Fruit fly (Drosophila melanogaster) whole organism, embryonic: ENCODE results near the gene CG43799.
A peak's percentile ranks its signal among the peaks of the same experiment; 100 is the strongest.

Experiments used
- CG10431 ChIP-seq: fragments of 200-800 bp; sonication (Bioruptor generic); optimal IDR thresholded peaks from 3 replicates; lab custom pipeline; 2018; ENCODE audit warnings: missing biosample characterization, mild to moderate bottlenecking, missing genetic modification characterization
- CG11504 ChIP-seq: fragments of 200-800 bp; sonication (Bioruptor generic); optimal IDR thresholded peaks from 3 replicates; lab custom pipeline; 2019; ENCODE audit warnings: missing biosample characterization, mild to moderate bottlenecking, missing genetic modification characterization, moderate library complexity
- CG14014 ChIP-seq: fragments of 200-800 bp; sonication (Bioruptor generic); IDR thresholded peaks from 2 replicates; pipeline ENCODE4 v1.3.6; 2022; ENCODE audit warnings: missing biosample characterization, missing genetic modification characterization
- CG14667 ChIP-seq: fragments of 200-800 bp; sonication (Bioruptor generic); IDR thresholded peaks from 2 replicates; pipeline ENCODE4 v1.3.6; 2022; ENCODE audit warnings: missing biosample characterization, missing genetic modification characterization
- CG14710 ChIP-seq: fragments of 200-800 bp; sonication (Bioruptor generic); optimal IDR thresholded peaks from 3 replicates; lab custom pipeline; 2019; ENCODE audit warnings: missing biosample characterization, mild to moderate bottlenecking, missing genetic modification characterization, moderate library complexity
- CG17186 ChIP-seq: fragments of 200-800 bp; sonication (Bioruptor generic); optimal IDR thresholded peaks from 3 replicates; lab custom pipeline; 2017; ENCODE audit warnings: missing biosample characterization, missing genetic modification reagents, missing genetic modification characterization
- CG17612 ChIP-seq: fragments of 200-800 bp; sonication (Bioruptor generic); IDR thresholded peaks from 2 replicates; pipeline ENCODE4 v1.3.6; 2022; ENCODE audit warnings: missing biosample characterization, missing genetic modification characterization
- CG17802 ChIP-seq: fragments of 200-800 bp; sonication (Bioruptor generic); optimal IDR thresholded peaks from 2 replicates; lab custom pipeline; 2018; ENCODE audit warnings: missing biosample characterization, mild to moderate bottlenecking, missing genetic modification characterization, moderate library complexity
- CG17829 ChIP-seq: fragments of 200-800 bp; optimal IDR thresholded peaks from 2 replicates; lab custom pipeline; 2019; ENCODE audit warnings: missing biosample characterization, mild to moderate bottlenecking, missing genetic modification characterization, moderate library complexity
- CG18262 ChIP-seq: fragments of 200-800 bp; optimal IDR thresholded peaks from 3 replicates; lab custom pipeline; 2019; ENCODE audit warnings: missing biosample characterization, mild to moderate bottlenecking, missing genetic modification characterization, moderate library complexity
- CG18619 ChIP-seq: fragments of 200-800 bp; sonication (Bioruptor generic); optimal IDR thresholded peaks from 3 replicates; lab custom pipeline; 2017; ENCODE audit warnings: missing biosample characterization, mild to moderate bottlenecking, missing genetic modification characterization
- CG30020 ChIP-seq: fragments of 200-800 bp; optimal IDR thresholded peaks from 2 replicates; lab custom pipeline; 2019; ENCODE audit warnings: missing biosample characterization, mild to moderate bottlenecking, missing genetic modification characterization, moderate library complexity
- CG31441 ChIP-seq: fragments of 200-800 bp; sonication (Bioruptor generic); IDR thresholded peaks from 2 replicates; pipeline ENCODE4 v1.3.6; 2022; ENCODE audit warnings: missing biosample characterization, missing genetic modification characterization
- CG34376 ChIP-seq: fragments of 200-800 bp; sonication (Bioruptor generic); optimal IDR thresholded peaks from 2 replicates; lab custom pipeline; 2018; ENCODE audit warnings: missing biosample characterization, mild to moderate bottlenecking, missing genetic modification characterization
- CG4820 ChIP-seq: fragments of 200-800 bp; sonication (Bioruptor generic); optimal IDR thresholded peaks from 3 replicates; lab custom pipeline; 2016; ENCODE audit warnings: missing biosample characterization, missing genetic modification characterization
- CG7786 ChIP-seq: fragments of 200-800 bp; sonication (Bioruptor generic); optimal IDR thresholded peaks from 2 replicates; lab custom pipeline; 2016; ENCODE audit warnings: missing biosample characterization, missing genetic modification characterization
- CG8290 ChIP-seq, 3 experiments: fragments of 200-800 bp; sonication (Bioruptor generic); optimal IDR thresholded peaks; 2 replicates each; lab custom pipeline; 2016 to 2019; ENCODE audit warnings: missing biosample characterization in 3 of 3, missing genetic modification characterization in 3 of 3, mild to moderate bottlenecking in 2 of 3, moderate library complexity in 1 of 3
- CG8765 ChIP-seq: fragments of 200-800 bp; sonication (Bioruptor generic); IDR thresholded peaks from 2 replicates; pipeline ENCODE4 v1.3.6; 2022; ENCODE audit warnings: missing biosample characterization, missing genetic modification characterization
- Drgx ChIP-seq: fragments of 200-800 bp; sonication (Bioruptor generic); IDR thresholded peaks from 2 replicates; pipeline ENCODE4 v1.3.6; 2022; ENCODE audit warnings: missing biosample characterization, missing genetic modification characterization
- Eip74EF ChIP-seq, 2 experiments: fragments of 200-800 bp in 1 of 2; fragments of >200 bp in 1 of 2; sonication (Bioruptor generic) in 1 of 2; optimal IDR thresholded peaks; 2 replicates each; lab custom pipeline; 2017 to 2019; ENCODE audit warnings: missing biosample characterization in 2 of 2, missing genetic modification characterization in 2 of 2, mild to moderate bottlenecking in 1 of 2, moderate library complexity in 1 of 2
- Ets65A ChIP-seq: fragments of 200-800 bp; sonication (Bioruptor generic); peaks from one replicate; lab custom pipeline; 2016; ENCODE audit warnings: missing biosample characterization, missing genetic modification characterization
- Hr3 ChIP-seq: fragments of 200-800 bp; sonication (Bioruptor generic); optimal IDR thresholded peaks from 3 replicates; lab custom pipeline; 2016; ENCODE audit warnings: missing biosample characterization, missing genetic modification characterization
- Kr ChIP-seq: fragments of 200-800 bp; sonication (Bioruptor generic); optimal IDR thresholded peaks from 2 replicates; lab custom pipeline; 2017; ENCODE audit warnings: missing biosample characterization, mild to moderate bottlenecking, missing genetic modification characterization
- Lim3 ChIP-seq: fragments of 200-800 bp; sonication (Bioruptor generic); IDR thresholded peaks from 2 replicates; pipeline ENCODE4 v1.3.6; 2022; ENCODE audit warnings: missing biosample characterization, missing genetic modification characterization
- MTF-1 ChIP-seq: fragments of 200-800 bp; sonication (Bioruptor generic); optimal IDR thresholded peaks from 2 replicates; lab custom pipeline; 2018; ENCODE audit warnings: missing biosample characterization, mild to moderate bottlenecking, missing genetic modification characterization, borderline replicate concordance
- NC2β ChIP-seq: fragments of 200-800 bp; sonication (Bioruptor generic); optimal IDR thresholded peaks from 2 replicates; lab custom pipeline; 2016; ENCODE audit warnings: missing biosample characterization, missing genetic modification characterization
- NfI ChIP-seq: fragments of 200-800 bp; sonication (Bioruptor generic); optimal IDR thresholded peaks from 3 replicates; lab custom pipeline; 2018; ENCODE audit warnings: missing biosample characterization, mild to moderate bottlenecking, missing genetic modification characterization, moderate library complexity
- PHDP ChIP-seq: fragments of 200-800 bp; sonication (Bioruptor generic); optimal IDR thresholded peaks from 3 replicates; lab custom pipeline; 2018; ENCODE audit warnings: missing biosample characterization, mild to moderate bottlenecking, missing genetic modification characterization, moderate library complexity
- Six4 ChIP-seq: fragments of 200-800 bp; sonication (Bioruptor generic); optimal IDR thresholded peaks from 2 replicates; lab custom pipeline; 2016; ENCODE audit warnings: missing biosample characterization, missing genetic modification characterization
- Sox102F ChIP-seq: fragments of 200-800 bp; sonication (Bioruptor generic); optimal IDR thresholded peaks from 2 replicates; lab custom pipeline; 2018; ENCODE audit warnings: missing biosample characterization, mild to moderate bottlenecking, missing genetic modification characterization, moderate library complexity
- Ssrp ChIP-seq: fragments of 200-800 bp; sonication (Bioruptor generic); optimal IDR thresholded peaks from 2 replicates; lab custom pipeline; 2018; ENCODE audit warnings: missing biosample characterization, mild to moderate bottlenecking, missing genetic modification characterization, moderate library complexity
- ac ChIP-seq: fragments of 200-800 bp; sonication (Bioruptor generic); optimal IDR thresholded peaks from 3 replicates; lab custom pipeline; 2017; ENCODE audit warnings: missing biosample characterization, mild to moderate bottlenecking, missing genetic modification characterization
- ara ChIP-seq: fragments of 200-800 bp; sonication (Bioruptor generic); IDR thresholded peaks from 2 replicates; pipeline ENCODE4 v1.3.6; 2022; ENCODE audit warnings: missing biosample characterization, missing genetic modification characterization
- btn ChIP-seq: fragments of 200-800 bp; sonication (Bioruptor generic); optimal IDR thresholded peaks from 2 replicates; lab custom pipeline; 2016; ENCODE audit warnings: missing biosample characterization, missing genetic modification characterization
- croc ChIP-seq: fragments of 200-800 bp; sonication (Bioruptor generic); conservative IDR thresholded peaks from 3 replicates; pipeline ENCODE4 v1.3.6; 2022; ENCODE audit warnings: missing biosample characterization, missing genetic modification characterization
- dmrt99B ChIP-seq: fragments of 200-800 bp; sonication (Bioruptor generic); optimal IDR thresholded peaks from 2 replicates; lab custom pipeline; 2018; ENCODE audit warnings: missing biosample characterization, mild to moderate bottlenecking, missing genetic modification characterization, moderate library complexity
- ftz-f1 ChIP-seq: fragments of 200-800 bp; sonication (Bioruptor generic); optimal IDR thresholded peaks from 2 replicates; lab custom pipeline; 2016; ENCODE audit warnings: missing biosample characterization, missing genetic modification characterization
- fu2 ChIP-seq: fragments of 200-800 bp; sonication (Bioruptor generic); optimal IDR thresholded peaks from 2 replicates; lab custom pipeline; 2016; ENCODE audit warnings: missing biosample characterization, missing genetic modification characterization
- her ChIP-seq: fragments of 200-800 bp; sonication (Bioruptor generic); optimal IDR thresholded peaks from 2 replicates; lab custom pipeline; 2016; ENCODE audit warnings: missing biosample characterization, missing genetic modification characterization
- inv ChIP-seq: fragments of 200-800 bp; sonication (Bioruptor generic); IDR thresholded peaks from 2 replicates; pipeline ENCODE4 v1.3.6; 2022; ENCODE audit warnings: missing biosample characterization, missing genetic modification characterization; ENCODE audit not compliant: partially characterized antibody
- onecut ChIP-seq: fragments of 200-800 bp; sonication (Bioruptor generic); IDR thresholded peaks from 2 replicates; pipeline ENCODE4 v1.3.6; 2022; ENCODE audit warnings: missing biosample characterization, missing genetic modification characterization
- otp ChIP-seq: fragments of 200-800 bp; sonication (Bioruptor generic); IDR thresholded peaks from 3 replicates; pipeline ENCODE4, ENCODE4 v1.3.6; 2022; ENCODE audit warnings: missing biosample characterization, missing genetic modification characterization
- pzg ChIP-seq: fragments of 200-800 bp; sonication (Bioruptor generic); optimal IDR thresholded peaks from 3 replicates; lab custom pipeline; 2018; ENCODE audit warnings: missing biosample characterization, mild to moderate bottlenecking, missing genetic modification characterization, moderate library complexity
- scrt ChIP-seq: fragments of 200-800 bp; sonication (Bioruptor generic); optimal IDR thresholded peaks from 2 replicates; lab custom pipeline; 2018; ENCODE audit warnings: missing biosample characterization, mild to moderate bottlenecking, missing genetic modification characterization, moderate library complexity
- sens-2 ChIP-seq: fragments of 200-800 bp; sonication (Bioruptor generic); IDR thresholded peaks from 2 replicates; pipeline ENCODE4 v1.3.6; 2022; ENCODE audit warnings: missing biosample characterization, missing genetic modification characterization
- sqz ChIP-seq: fragments of 200-800 bp; sonication (Bioruptor generic); optimal IDR thresholded peaks from 3 replicates; lab custom pipeline; 2018; ENCODE audit warnings: missing biosample characterization, mild to moderate bottlenecking, missing genetic modification characterization
- tna ChIP-seq: fragments of 200-800 bp; sonication (Bioruptor generic); IDR thresholded peaks from 2 replicates; pipeline ENCODE4 v1.3.6; 2022; ENCODE audit warnings: missing biosample characterization, missing genetic modification characterization; ENCODE audit not compliant: partially characterized antibody
- vnd ChIP-seq: fragments of 200-800 bp; sonication (Bioruptor generic); IDR thresholded peaks from 3 replicates; pipeline ENCODE4 v1.3.6; 2022; ENCODE audit warnings: missing biosample characterization, missing genetic modification characterization; ENCODE audit not compliant: partially characterized antibody

Gene CG43799

DNA sequence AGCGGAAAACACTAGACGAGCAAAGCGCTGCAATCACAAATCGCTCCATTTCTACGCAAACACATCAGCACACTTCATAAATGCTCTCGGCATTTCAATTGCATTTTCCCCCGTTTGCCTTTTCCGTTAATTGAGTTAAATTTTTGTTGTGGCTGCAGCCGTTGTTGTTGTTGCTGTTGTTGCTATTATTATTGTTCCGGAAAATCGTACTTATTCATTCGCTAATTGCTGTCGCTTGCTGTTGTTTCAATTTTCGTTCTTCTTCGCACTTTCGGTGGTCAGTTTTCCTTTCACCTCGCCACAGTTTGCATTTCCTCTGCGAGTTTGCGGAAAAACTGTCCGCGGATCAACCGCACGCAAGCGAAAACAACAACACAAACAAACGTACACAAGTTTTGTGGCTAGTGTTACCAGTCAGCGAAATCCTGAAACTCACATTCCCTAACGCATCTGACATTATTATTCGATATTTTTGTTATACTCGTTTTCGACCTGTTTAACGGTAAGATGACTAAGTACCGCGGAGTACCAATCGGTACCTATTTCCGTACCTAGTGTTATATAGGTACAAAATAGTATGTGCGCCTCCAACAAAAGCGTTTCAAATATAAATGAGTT lies 7.8 kb upstream of the CG43799 start, which contains the start of gene CG13784 (continued):
- TF ChIP-seq Six4 (GFP tag; lab: Kevin White, UChicago) (no peak), CG8765 (GFP tag; lab: Robert Waterston, UW) (peak; percentile 26; the same call in 1 of the 2 replicates), her (GFP tag; lab: Kevin White, UChicago) (peak; percentile 62), CG30020 (tag; lab: Kevin White, UChicago) (peak; percentile 81), fu2 (no peak), Lim3 (GFP tag; lab: Robert Waterston, UW) (no peak), sens-2 (GFP tag; lab: Robert Waterston, UW) (no peak), Drgx (peak; percentile 45; the same call in 1 of the 2 replicates), inv (GFP tag; lab: Robert Waterston, UW) (peak; percentile 19; the same call in 1 of the 2 replicates), vnd (GFP tag; lab: Robert Waterston, UW) (no peak), btn (GFP tag; lab: Kevin White, UChicago) (no peak), Sox102F (peak; percentile 22), tna (GFP tag; lab: Robert Waterston, UW) (peak; percentile 58; the same call in 1 of the 2 replicates), Hr3 (no peak), Eip74EF (GFP tag; optimal IDR thresholded peaks at IDR 0.05; lab: Kevin White, UChicago) (peak in 1 of 2 experiments; percentile 32), ara (GFP tag; lab: Robert Waterston, UW) (no peak; the same call in 1 of the 2 replicates), CG17802 (tag; lab: Kevin White, UChicago) (peak; percentile 5), NC2β (GFP tag; lab: Kevin White, UChicago) (no peak), NfI (peak; percentile 27), CG31441 (peak; percentile 51), Kr (GFP tag; lab: Kevin White, UChicago) (no peak), MTF-1 (GFP tag; lab: Kevin White, UChicago) (peak; percentile 72), CG7786 (GFP tag; lab: Kevin White, UChicago) (no peak), ftz-f1 (GFP tag; lab: Kevin White, UChicago) (no peak), CG11504 (tag; lab: Kevin White, UChicago) (peak; percentile 56), croc (GFP tag; lab: Robert Waterston, UW) (no peak), CG17829 (tag; lab: Kevin White, UChicago) (peak; percentile 59), CG14667 (GFP tag; lab: Robert Waterston, UW) (no peak), onecut (GFP tag; lab: Robert Waterston, UW) (peak; percentile 11), Ssrp (no peak), CG10431 (GFP tag; lab: Kevin White, UChicago) (no peak), CG8290 (GFP tag; optimal IDR thresholded peaks at IDR 0.05; lab: Kevin White, UChicago) (peak; percentile 62), CG8290 (tag; optimal IDR thresholded peaks at IDR 0.05; lab: Kevin White, UChicago) (peak; percentile 27 to 94), Ets65A (GFP tag; lab: Kevin White, UChicago) (peak; percentile 94), CG14710 (tag; lab: Kevin White, UChicago) (peak; percentile 52), ac (no peak), CG14014 (GFP tag; lab: Robert Waterston, UW) (peak; percentile 56; the same call in 1 of the 2 replicates), PHDP (tag; lab: Kevin White, UChicago) (peak; percentile 35), CG18619 (peak; percentile 39), dmrt99B (tag; lab: Kevin White, UChicago) (peak; percentile 4), CG17612 (GFP tag; lab: Robert Waterston, UW) (0 out of 2 replicates have a peak, but pooled peaks have one; percentile 17), pzg (peak; percentile 94), otp (GFP tag; lab: Robert Waterston, UW) (no peak; the same call in 2 of the 3 replicates), scrt (GFP tag; lab: Kevin White, UChicago) (peak; percentile 34), sqz (GFP tag; lab: Kevin White, UChicago) (peak; percentile 63), CG18262 (tag; lab: Kevin White, UChicago) (peak; percentile 40), CG4820 (GFP tag; lab: Kevin White, UChicago) (no peak), CG17186 (GFP tag; lab: Kevin White, UChicago) (peak; percentile 23), CG34376 (peak; percentile 73)
